Worm (Caenorhabditis elegans) whole organism, L4 larva: ENCODE measurements around the gene F59A6.11.

Experiments
- F37D6.2 ChIP-seq: sonication (generic microtip); optimal IDR thresholded peaks from 2 replicates; lab custom pipeline; 2016; ENCODE audit warnings: mild to moderate bottlenecking, missing genetic modification characterization, missing compliant biosample characterization
- F49E8.2 ChIP-seq: sonication (generic microtip); optimal IDR thresholded peaks from 2 replicates; lab custom pipeline; 2016; ENCODE audit warnings: missing compliant biosample characterization, mild to moderate bottlenecking, missing genetic modification characterization, borderline replicate concordance
- R02D3.7 ChIP-seq: fragments of 150-350 bp; sonication (generic microtip); optimal IDR thresholded peaks from 3 replicates; lab custom pipeline; 2014; ENCODE audit warnings: missing biosample characterization, missing genetic modification characterization
- Y105C5A.15 ChIP-seq: fragments of 200-800 bp; sonication (Bioruptor generic); IDR thresholded peaks from 2 replicates; pipeline ENCODE4 v1.3.6; 2022; ENCODE audit warnings: missing genetic modification characterization, missing compliant biosample characterization
- ZK337.2 ChIP-seq: fragments of 200-800 bp; sonication (Bioruptor generic); IDR thresholded peaks from 2 replicates; pipeline ENCODE4 v1.3.6; 2022; ENCODE audit warnings: missing genetic modification reagents, missing genetic modification characterization, missing compliant biosample characterization
- aly-2 ChIP-seq: sonication (generic microtip); optimal IDR thresholded peaks from 2 replicates; lab custom pipeline; 2018; ENCODE audit warnings: missing biosample characterization, missing genetic modification characterization
- arid-1 ChIP-seq: fragments of 200-800 bp; sonication (Bioruptor generic); conservative IDR thresholded peaks from 2 replicates; pipeline ENCODE4 v1.3.6; 2022; ENCODE audit warnings: missing genetic modification reagents, missing genetic modification characterization, missing compliant biosample characterization
- ceh-44 ChIP-seq: fragments of 200-800 bp; sonication (Bioruptor generic); IDR thresholded peaks from 2 replicates; pipeline ENCODE4 v1.3.6; 2022; ENCODE audit warnings: missing genetic modification reagents, missing genetic modification characterization, missing compliant biosample characterization
- ces-1 ChIP-seq: fragments of 150-350 bp; sonication (generic microtip); optimal IDR thresholded peaks from 4 replicates; lab custom pipeline; 2014; ENCODE audit warnings: missing biosample characterization, missing genetic modification reagents, missing genetic modification characterization
- dmd-8 ChIP-seq: fragments of 200-800 bp; sonication (Bioruptor generic); IDR thresholded peaks from 2 replicates; pipeline ENCODE4 v1.3.6; 2022; ENCODE audit warnings: missing genetic modification characterization, missing compliant biosample characterization
- dpl-1 ChIP-seq: fragments of 150-350 bp; optimal IDR thresholded peaks from 2 replicates; lab custom pipeline; 2014; ENCODE audit warnings: missing biosample characterization, missing genetic modification reagents, missing genetic modification characterization
- fkh-10 ChIP-seq: fragments of 150-350 bp; optimal IDR thresholded peaks from 2 replicates; lab custom pipeline; 2014; ENCODE audit warnings: missing biosample characterization, missing genetic modification reagents, missing genetic modification characterization
- hif-1 ChIP-seq, 2 experiments: sonication (generic microtip); optimal IDR thresholded peaks; 2 replicates each; lab custom pipeline; 2016 to 2017; ENCODE audit warnings: missing compliant biosample characterization in 2 of 2, missing genetic modification characterization in 2 of 2, missing genetic modification reagents in 2 of 2, missing genotype in 2 of 2, mild to moderate bottlenecking in 1 of 2
- hlh-11 ChIP-seq: fragments of 200-800 bp; sonication (Bioruptor generic); optimal IDR thresholded peaks from 2 replicates; lab custom pipeline; 2018; ENCODE audit warnings: mild to moderate bottlenecking, missing genetic modification characterization, missing compliant biosample characterization
- lin-38 ChIP-seq: fragments of 200-800 bp; sonication (Bioruptor generic); IDR thresholded peaks from 2 replicates; pipeline ENCODE4 v1.3.6; 2022; ENCODE audit warnings: missing genetic modification reagents, missing genetic modification characterization, missing compliant biosample characterization
- lsy-2 ChIP-seq, 2 experiments: fragments of 150-350 bp in 1 of 2; sonication (generic microtip) in 1 of 2; optimal IDR thresholded peaks; 2 replicates each; lab custom pipeline; 2014 to 2017; ENCODE audit warnings: missing biosample characterization in 2 of 2, missing genetic modification characterization in 2 of 2
- madf-5 ChIP-seq, 2 experiments: fragments of 200-800 bp; sonication (Bioruptor generic); IDR thresholded peaks; 2 replicates each; pipeline ENCODE4 v1.3.6; 2022; ENCODE audit warnings: missing compliant biosample characterization in 2 of 2, missing genetic modification characterization in 2 of 2
- mdl-1 ChIP-seq, 2 experiments: fragments of 150-350 bp in 1 of 2; sonication (generic microtip) in 1 of 2; optimal IDR thresholded peaks; 2 replicates each; lab custom pipeline; 2014 to 2017; ENCODE audit warnings: missing biosample characterization in 2 of 2, missing genetic modification characterization in 2 of 2
- mep-1 ChIP-seq: fragments of 150-350 bp; sonication (generic microtip); optimal IDR thresholded peaks from 3 replicates; lab custom pipeline; 2014; ENCODE audit warnings: missing biosample characterization, missing genetic modification characterization
- nhr-11 ChIP-seq: fragments of 150-350 bp; optimal IDR thresholded peaks from 2 replicates; lab custom pipeline; 2014; ENCODE audit warnings: missing biosample characterization, missing genetic modification characterization
- nhr-111 ChIP-seq: fragments of 200-800 bp; sonication (Bioruptor generic); optimal IDR thresholded peaks from 2 replicates; lab custom pipeline; 2018; ENCODE audit warnings: mild to moderate bottlenecking, missing genetic modification characterization, missing compliant biosample characterization
- nhr-25 ChIP-seq: sonication (generic microtip); optimal IDR thresholded peaks from 2 replicates; lab custom pipeline; 2017; ENCODE audit warnings: missing genetic modification characterization, mild to moderate bottlenecking, missing compliant biosample characterization, antibody characterized with exemption, moderate library complexity, borderline replicate concordance; ENCODE audit not compliant: insufficient read depth
- nhr-48 ChIP-seq: sonication (generic microtip); optimal IDR thresholded peaks from 2 replicates; lab custom pipeline; 2016; ENCODE audit warnings: mild to moderate bottlenecking, missing genetic modification characterization, missing compliant biosample characterization
- nhr-6 ChIP-seq: fragments of 150-350 bp; optimal IDR thresholded peaks from 2 replicates; lab custom pipeline; 2014; ENCODE audit warnings: missing biosample characterization, missing genetic modification characterization
- nhr-76 ChIP-seq: fragments of 150-350 bp; optimal IDR thresholded peaks from 2 replicates; lab custom pipeline; 2014; ENCODE audit warnings: missing biosample characterization, missing genetic modification characterization
- php-3 ChIP-seq: fragments of 200-800 bp; sonication (Bioruptor generic); IDR thresholded peaks from 2 replicates; pipeline ENCODE4 v1.3.6; 2022; ENCODE audit warnings: missing genetic modification reagents, missing genetic modification characterization, missing compliant biosample characterization
- snpc-1.2 ChIP-seq: fragments of 200-800 bp; sonication (Bioruptor generic); IDR thresholded peaks from 2 replicates; pipeline ENCODE4 v1.3.6; 2022; ENCODE audit warnings: missing genetic modification reagents, missing genetic modification characterization, missing compliant biosample characterization
- tra-1 ChIP-seq: fragments of 200-800 bp; sonication (Bioruptor generic); IDR thresholded peaks from 2 replicates; pipeline ENCODE4 v1.3.6; 2022; ENCODE audit warnings: missing genetic modification reagents, missing genetic modification characterization, missing compliant biosample characterization
- unc-130 ChIP-seq: sonication (generic microtip); optimal IDR thresholded peaks from 2 replicates; lab custom pipeline; 2016; ENCODE audit warnings: missing genetic modification reagents, missing genetic modification characterization, missing compliant biosample characterization
- unc-62 ChIP-seq, 3 experiments: fragments of 150-350 bp in 1 of 3; sonication (generic microtip); optimal IDR thresholded peaks in 2 of 3; peaks in 1 of 3; 1 replicate in 1 of 3; 2 replicates in 2 of 3; lab custom pipeline; 2014 to 2017; ENCODE audit warnings: missing biosample characterization in 3 of 3, missing genetic modification characterization in 3 of 3, missing genetic modification reagents in 3 of 3, missing genotype in 1 of 3
- zfp-2 ChIP-seq: sonication (generic microtip); optimal IDR thresholded peaks from 2 replicates; lab custom pipeline; 2016; ENCODE audit warnings: mild to moderate bottlenecking, missing genetic modification characterization, missing compliant biosample characterization
- ztf-11 ChIP-seq: fragments of 150-350 bp; optimal IDR thresholded peaks from 2 replicates; lab custom pipeline; 2014; ENCODE audit warnings: missing biosample characterization, missing genetic modification characterization

Gene F59A6.11

ce11 chrII:5042381-5042930, 43.9 kb upstream of the F59A6.11 start:
- TF ChIP-seq lsy-2 (tag; optimal IDR thresholded peaks at IDR 0.05; lab: Kevin White, UChicago) (peak in 1 of 2 experiments; percentile 38), dmd-8 (no peak), nhr-25 (tag; lab: Kevin White, UChicago) (no peak), tra-1 (no peak), fkh-10 (GFP tag; lab: Kevin White, UChicago) (peak; percentile 9), unc-62 (GFP tag; optimal IDR thresholded peaks at IDR 0.05 in 1 of 2; lab: Kevin White, UChicago) (peak in 1 of 2 experiments; percentile 85), unc-62 (tag; optimal IDR thresholded peaks at IDR 0.05; lab: Kevin White, UChicago) (no peak)
- TF ChIP-seq, all 104 proteins: peak for 3

DNA sequence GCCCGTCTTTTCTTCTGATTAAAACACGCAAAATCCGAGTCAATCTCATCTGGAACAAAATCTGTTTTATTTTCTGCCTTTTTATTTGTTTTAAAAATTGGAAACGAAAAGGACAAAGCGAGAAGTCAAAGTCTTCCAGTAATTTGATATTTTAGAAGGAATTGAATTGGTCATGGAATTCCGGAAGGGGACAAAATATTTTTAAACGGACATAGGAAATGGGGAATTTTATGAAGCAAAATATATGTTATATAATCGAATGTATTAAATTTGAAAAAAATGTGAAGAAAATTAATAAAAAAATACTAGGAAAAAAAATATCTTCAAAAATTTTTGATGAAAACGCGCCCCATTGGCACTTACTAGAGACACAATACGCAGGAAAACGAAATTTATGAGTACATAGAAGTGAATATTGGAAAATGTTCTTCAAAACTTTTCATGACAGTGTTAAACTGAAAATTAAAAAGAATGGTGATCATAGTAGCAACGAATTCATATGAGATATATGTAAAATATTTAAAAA, 42.1 kb upstream of the F59A6.11 start, which contains the start of gene F33G12.7:
TSS of gene F33G12.7 (minus strand) at position 51 of the 526 bp plus-strand sequence.
- TF ChIP-seq lsy-2 (tag; optimal IDR thresholded peaks at IDR 0.05; lab: Kevin White, UChicago) (peak in 1 of 2 experiments; percentile 33), aly-2 (no peak), lin-38 (GFP tag; lab: Robert Waterston, UW) (peak; percentile 31; the same call in 1 of the 2 replicates)

ce11 chrII:5039912-5040311, 41.4 kb upstream of the F59A6.11 start, which contains the start of gene golg-2:
TSS of gene golg-2 (minus strand) at chrII:5040091.
- TF ChIP-seq lsy-2 (tag; optimal IDR thresholded peaks at IDR 0.05; lab: Kevin White, UChicago): peak in 1 of 2 experiments; percentile 40
- TF ChIP-seq nhr-6: no peak
- TF ChIP-seq nhr-11 (tag; lab: Kevin White, UChicago): no peak
- TF ChIP-seq hif-1 (tag; optimal IDR thresholded peaks at IDR 0.05; lab: Kevin White, UChicago): no peak
- peak; percentile 33 for TF ChIP-seq lin-38 (GFP tag; lab: Robert Waterston, UW)
- 0 out of 2 replicates have a peak, but pooled peaks have one; percentile 3 for TF ChIP-seq snpc-1.2 (GFP tag; lab: Robert Waterston, UW)
- peak; percentile 21 for TF ChIP-seq dpl-1

DNA sequence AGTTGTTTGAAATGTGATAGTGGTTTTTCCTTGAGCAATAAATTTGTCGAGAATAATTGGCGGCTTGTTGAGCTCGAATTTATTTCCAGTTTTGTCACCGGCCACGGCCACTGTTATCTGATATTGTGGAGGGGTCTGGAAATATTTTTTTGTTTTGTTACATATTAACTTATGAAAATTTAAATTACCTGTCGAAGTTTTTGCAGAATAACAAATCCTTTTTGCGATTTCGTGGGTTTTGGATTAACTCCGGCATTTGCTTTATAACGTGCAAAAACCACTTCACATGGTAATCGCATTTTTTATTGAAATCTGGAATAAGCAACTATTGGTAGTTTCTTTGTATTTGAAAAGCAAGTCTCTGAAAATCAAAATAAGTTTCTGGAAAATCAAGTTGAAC, 37.6 kb upstream of the F59A6.11 start, which contains the start of gene lrr-1:
TSS of gene lrr-1 (minus strand) at position 312 of the 400 bp plus-strand sequence.
- TF ChIP-seq ceh-44: no peak
- TF ChIP-seq unc-130 (GFP tag; lab: Kevin White, UChicago): no peak
- TF ChIP-seq zfp-2 (tag; lab: Kevin White, UChicago): no peak
- 0 out of 2 replicates have a peak, but pooled peaks have one; percentile 29 for TF ChIP-seq arid-1
- no peak for TF ChIP-seq mdl-1 (tag; optimal IDR thresholded peaks at IDR 0.05; lab: Kevin White, UChicago)
- no peak for TF ChIP-seq ZK337.2 (GFP tag; lab: Robert Waterston, UW)
- TF ChIP-seq unc-62 (GFP tag; optimal IDR thresholded peaks at IDR 0.05 in 1 of 2; lab: Kevin White, UChicago): peak in 1 of 2 experiments; percentile 85
- TF ChIP-seq unc-62 (tag; optimal IDR thresholded peaks at IDR 0.05; lab: Kevin White, UChicago): no peak
- no peak for TF ChIP-seq Y105C5A.15 (GFP tag; lab: Robert Waterston, UW)

- TF ChIP-seq mep-1 (tag; lab: Kevin White, UChicago) (no peak), nhr-11 (tag; lab: Kevin White, UChicago) (no peak), mdl-1 (tag; optimal IDR thresholded peaks at IDR 0.05; lab: Kevin White, UChicago) (no peak), php-3 (GFP tag; lab: Robert Waterston, UW) (no peak), nhr-111 (GFP tag; lab: Kevin White, UChicago) (no peak), tra-1 (no peak), F49E8.2 (tag; lab: Kevin White, UChicago) (no peak), nhr-76 (no peak), ces-1 (GFP tag; lab: Kevin White, UChicago) (no peak), ztf-11 (tag; lab: Kevin White, UChicago) (no peak), F37D6.2 (tag; lab: Kevin White, UChicago) (no peak), hlh-11 (tag; lab: Kevin White, UChicago) (no peak), madf-5 (GFP tag; IDR thresholded peaks at IDR 0.05; lab: Robert Waterston, UW) (no peak), R02D3.7 (tag; lab: Kevin White, UChicago) (no peak), nhr-48 (no peak)
Observed at ce11 chrII:5033935-5034334, 35.4 kb upstream of the F59A6.11 start, which contains the start of gene F33G12.3. TSS of gene F33G12.3 (minus strand) at chrII:5034035.
